Worm (Caenorhabditis elegans): Measurements from ENCODE around the gene cpi-1.

DNA sequence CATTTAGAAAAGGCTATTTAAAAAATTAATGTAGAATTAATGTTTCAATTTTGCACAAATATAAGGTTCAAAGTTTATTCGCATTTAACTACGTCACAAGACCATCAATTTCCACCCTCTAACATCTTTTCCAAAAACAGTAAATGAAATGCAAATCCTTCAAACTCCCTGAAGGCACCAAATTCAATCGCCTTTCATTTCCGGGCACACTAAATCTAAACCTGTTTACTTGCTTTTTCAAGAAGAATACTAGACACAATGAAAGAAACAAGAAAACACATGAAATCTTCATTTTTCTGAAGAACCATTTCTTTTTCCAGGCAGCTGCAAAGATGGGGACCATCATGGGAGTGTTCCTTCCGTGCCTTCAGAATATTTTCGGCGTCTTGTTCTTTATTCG lies 28.3 kb downstream of the cpi-1 start:
- TF ChIP-seq cog-1 (tag; optimal IDR thresholded peaks at IDR 0.05) (no peak), ref-1 (GFP tag; conservative IDR thresholded peaks at IDR 0.05) (no peak), med-1 (GFP tag; optimal IDR thresholded peaks at IDR 0.05; ENCODE audit: insufficient read depth) (no peak), T22C8.4 (GFP tag; IDR thresholded peaks at IDR 0.05) (no peak)

Measured in whole organism, midembryonic.